Fruit fly (Drosophila melanogaster) whole organism, embryonic: ENCODE data around the gene GC.

Experiments used
- CG10209 ChIP-seq: fragments of 200-800 bp; sonication (Bioruptor generic); optimal IDR thresholded peaks from 3 replicates; lab custom pipeline; 2017; ENCODE audit warnings: missing biosample characterization, mild to moderate bottlenecking, missing genetic modification characterization, missing genetic modification reagents
- CG1024 ChIP-seq: fragments of 200-800 bp; sonication (Bioruptor generic); IDR thresholded peaks from 2 replicates; pipeline ENCODE4 v1.3.6; 2022; ENCODE audit warnings: missing biosample characterization, missing genetic modification characterization
- CG10267 ChIP-seq: fragments of 200-800 bp; sonication (Bioruptor generic); optimal IDR thresholded peaks from 2 replicates; lab custom pipeline; 2018; ENCODE audit warnings: missing biosample characterization, mild to moderate bottlenecking, missing genetic modification characterization, moderate library complexity
- CG10565 ChIP-seq: fragments of 200-800 bp; sonication (Bioruptor generic); optimal IDR thresholded peaks from 3 replicates; lab custom pipeline; 2016; ENCODE audit warnings: missing biosample characterization, mild to moderate bottlenecking, missing genetic modification characterization
- CG12391 ChIP-seq: fragments of 200-800 bp; sonication (Bioruptor generic); optimal IDR thresholded peaks from 3 replicates; lab custom pipeline; 2018; ENCODE audit warnings: missing biosample characterization, mild to moderate bottlenecking, missing genetic modification characterization, moderate library complexity
- CG13123 ChIP-seq: fragments of 200-800 bp; sonication (Bioruptor generic); optimal IDR thresholded peaks from 2 replicates; lab custom pipeline; 2016; ENCODE audit warnings: missing biosample characterization, missing genetic modification characterization
- CG13624 ChIP-seq: fragments of 200-800 bp; sonication (Bioruptor generic); optimal IDR thresholded peaks from 2 replicates; lab custom pipeline; 2016; ENCODE audit warnings: missing biosample characterization, missing genetic modification characterization
- CG13775 ChIP-seq: fragments of 200-800 bp; sonication (Bioruptor generic); optimal IDR thresholded peaks from 3 replicates; lab custom pipeline; 2017; ENCODE audit warnings: missing biosample characterization, mild to moderate bottlenecking, missing genetic modification characterization
- CG14050 ChIP-seq: fragments of 200-800 bp; sonication (Bioruptor generic); IDR thresholded peaks from 3 replicates; pipeline ENCODE4 v1.3.6; 2022; ENCODE audit warnings: missing biosample characterization, missing genetic modification characterization
- CG15269 ChIP-seq: fragments of 200-800 bp; sonication (Bioruptor generic); optimal IDR thresholded peaks from 2 replicates; lab custom pipeline; 2018; ENCODE audit warnings: missing biosample characterization, mild to moderate bottlenecking, missing genetic modification characterization, moderate library complexity
- CG15514 ChIP-seq: fragments of 200-800 bp; sonication (Bioruptor generic); optimal IDR thresholded peaks from 3 replicates; lab custom pipeline; 2017; ENCODE audit warnings: missing biosample characterization, missing genetic modification characterization, mild to moderate bottlenecking, moderate library complexity, missing genetic modification reagents
- CG2116 ChIP-seq: fragments of 200-800 bp; sonication (Bioruptor generic); optimal IDR thresholded peaks from 3 replicates; lab custom pipeline; 2018; ENCODE audit warnings: missing biosample characterization, mild to moderate bottlenecking, missing genetic modification characterization
- CG31224 ChIP-seq: fragments of 200-800 bp; sonication (Bioruptor generic); IDR thresholded peaks from 2 replicates; pipeline ENCODE4 v1.3.6; 2022; ENCODE audit warnings: missing biosample characterization, missing genetic modification characterization
- CG31388 ChIP-seq: fragments of 200-800 bp; sonication (Bioruptor generic); optimal IDR thresholded peaks from 2 replicates; lab custom pipeline; 2016; ENCODE audit warnings: missing biosample characterization, missing genetic modification characterization
- CG32532 ChIP-seq: fragments of 200-800 bp; sonication (Bioruptor generic); IDR thresholded peaks from 2 replicates; pipeline ENCODE4 v1.3.6; 2022; ENCODE audit warnings: missing biosample characterization, missing genetic modification characterization
- CG3407 ChIP-seq: fragments of 200-800 bp; sonication (Bioruptor generic); optimal IDR thresholded peaks from 2 replicates; lab custom pipeline; 2018; ENCODE audit warnings: missing biosample characterization, mild to moderate bottlenecking, missing genetic modification characterization
- CG9876 ChIP-seq: fragments of 200-800 bp; sonication (Bioruptor generic); optimal IDR thresholded peaks from 2 replicates; lab custom pipeline; 2016; ENCODE audit warnings: missing biosample characterization, missing genetic modification characterization
- Chrac-16 ChIP-seq: fragments of 200-800 bp; sonication (Bioruptor generic); optimal IDR thresholded peaks from 3 replicates; lab custom pipeline; 2016; ENCODE audit warnings: missing biosample characterization, missing genetic modification characterization
- Dbx ChIP-seq: fragments of 200-800 bp; sonication (Bioruptor generic); IDR thresholded peaks from 3 replicates; pipeline ENCODE4 v1.3.6; 2022; ENCODE audit warnings: missing biosample characterization, missing genetic modification characterization
- Fer3 ChIP-seq: fragments of 200-800 bp; sonication (Bioruptor generic); optimal IDR thresholded peaks from 2 replicates; lab custom pipeline; 2018; ENCODE audit warnings: missing biosample characterization, mild to moderate bottlenecking, missing genetic modification characterization, moderate library complexity
- Hand ChIP-seq: fragments of 200-800 bp; sonication (Bioruptor generic); optimal IDR thresholded peaks from 2 replicates; lab custom pipeline; 2017; ENCODE audit warnings: mild to moderate bottlenecking, missing biosample characterization, missing genetic modification reagents, missing genetic modification characterization
- Lim3 ChIP-seq: fragments of 200-800 bp; sonication (Bioruptor generic); IDR thresholded peaks from 2 replicates; pipeline ENCODE4 v1.3.6; 2022; ENCODE audit warnings: missing biosample characterization, missing genetic modification characterization
- Max ChIP-seq: fragments of 200-800 bp; sonication (Bioruptor generic); optimal IDR thresholded peaks from 2 replicates; lab custom pipeline; 2016; ENCODE audit warnings: missing biosample characterization, mild to moderate bottlenecking, missing genetic modification characterization
- Myb ChIP-seq: fragments of 200-800 bp; sonication (Bioruptor generic); optimal IDR thresholded peaks from 2 replicates; lab custom pipeline; 2016; ENCODE audit warnings: missing biosample characterization, missing genetic modification characterization
- Oaz ChIP-seq: fragments of 200-800 bp; sonication (Bioruptor generic); IDR thresholded peaks from 2 replicates; pipeline ENCODE4 v1.3.6; 2022; ENCODE audit warnings: missing biosample characterization, missing genetic modification characterization
- Sin3A ChIP-seq: fragments of >200 bp; optimal IDR thresholded peaks from 2 replicates; lab custom pipeline; 2018
- Stat92E ChIP-seq, 3 experiments: fragments of >200 bp in 2 of 3; fragments of 200-800 bp in 1 of 3; sonication (Bioruptor generic) in 1 of 3; optimal IDR thresholded peaks; 2 replicates each; lab custom pipeline; 2017 to 2019; ENCODE audit warnings: missing biosample characterization in 3 of 3, missing genetic modification characterization in 3 of 3, mild to moderate bottlenecking in 1 of 3, moderate library complexity in 1 of 3
- Usf ChIP-seq: fragments of 200-800 bp; sonication (Bioruptor generic); optimal IDR thresholded peaks from 2 replicates; lab custom pipeline; 2017; ENCODE audit warnings: missing genotype, missing biosample characterization, missing genetic modification characterization
- bab2 ChIP-seq: fragments of 200-800 bp; sonication (Bioruptor generic); optimal IDR thresholded peaks from 2 replicates; lab custom pipeline; 2016; ENCODE audit warnings: missing biosample characterization, missing genetic modification characterization
- bbx ChIP-seq: fragments of 200-800 bp; sonication (Bioruptor generic); IDR thresholded peaks from 2 replicates; pipeline ENCODE4 v1.3.6; 2022; ENCODE audit warnings: missing biosample characterization, missing genetic modification characterization; ENCODE audit not compliant: partially characterized antibody
- cad ChIP-seq: fragments of >200 bp; optimal IDR thresholded peaks from 2 replicates; lab custom pipeline; 2017; ENCODE audit warnings: missing biosample characterization, missing genetic modification characterization
- chm ChIP-seq: fragments of 200-800 bp; sonication (Bioruptor generic); IDR thresholded peaks from 2 replicates; pipeline ENCODE4 v1.3.6; 2022; ENCODE audit warnings: missing biosample characterization, missing genetic modification characterization
- cwo ChIP-seq: fragments of 200-800 bp; sonication (Bioruptor generic); optimal IDR thresholded peaks from 3 replicates; lab custom pipeline; 2017; ENCODE audit warnings: missing biosample characterization, missing genetic modification characterization, mild to moderate bottlenecking, moderate library complexity, missing genetic modification reagents
- da ChIP-seq: fragments of 200-800 bp; sonication (Bioruptor generic); optimal IDR thresholded peaks from 2 replicates; lab custom pipeline; 2016; ENCODE audit warnings: missing biosample characterization, missing genetic modification characterization
- danr ChIP-seq: fragments of 200-800 bp; sonication (Bioruptor generic); IDR thresholded peaks from 2 replicates; pipeline ENCODE4 v1.3.6; 2022; ENCODE audit warnings: missing biosample characterization, missing genetic modification characterization
- fd102C ChIP-seq: fragments of 200-800 bp; sonication (Bioruptor generic); optimal IDR thresholded peaks from 2 replicates; lab custom pipeline; 2018; ENCODE audit warnings: missing biosample characterization, mild to moderate bottlenecking, missing genetic modification characterization, moderate library complexity
- hb ChIP-seq: fragments of 200-800 bp; sonication (Bioruptor generic); IDR thresholded peaks from 3 replicates; pipeline ENCODE4 v1.3.6; 2022; ENCODE audit warnings: missing biosample characterization, missing genetic modification characterization; ENCODE audit not compliant: partially characterized antibody
- her ChIP-seq: fragments of 200-800 bp; sonication (Bioruptor generic); optimal IDR thresholded peaks from 2 replicates; lab custom pipeline; 2016; ENCODE audit warnings: missing biosample characterization, missing genetic modification characterization
- lilli ChIP-seq: fragments of 200-800 bp; sonication (Bioruptor generic); optimal IDR thresholded peaks from 3 replicates; lab custom pipeline; 2016; ENCODE audit warnings: missing biosample characterization, missing genetic modification characterization
- maf-S ChIP-seq: fragments of 200-800 bp; sonication (Bioruptor generic); optimal IDR thresholded peaks from 2 replicates; lab custom pipeline; 2016; ENCODE audit warnings: missing biosample characterization, missing genetic modification characterization
- nerfin-2 ChIP-seq: fragments of 200-800 bp; sonication (Bioruptor generic); IDR thresholded peaks from 2 replicates; pipeline ENCODE4 v1.3.6; 2022; ENCODE audit warnings: missing biosample characterization, missing genetic modification characterization; ENCODE audit not compliant: partially characterized antibody
- prd ChIP-seq, 3 experiments: fragments of >200 bp in 2 of 3; fragments of 200-800 bp in 1 of 3; sonication (Bioruptor generic) in 1 of 3; optimal IDR thresholded peaks in 2 of 3; IDR thresholded peaks in 1 of 3; 2 replicates in 2 of 3; 3 replicates in 1 of 3; pipeline versions ENCODE4 v1.3.6 to Lab custom; 2017 to 2022; ENCODE audit warnings: missing biosample characterization in 1 of 3, missing genetic modification characterization in 1 of 3
- psq ChIP-seq: fragments of 200-800 bp; sonication (Bioruptor generic); optimal IDR thresholded peaks from 2 replicates; lab custom pipeline; 2017; ENCODE audit warnings: missing biosample characterization, missing genetic modification characterization
- ranshi ChIP-seq: fragments of 200-800 bp; sonication (Bioruptor generic); IDR thresholded peaks from 2 replicates; pipeline ENCODE4 v1.3.6; 2022; ENCODE audit warnings: missing biosample characterization, missing genetic modification characterization
- sna ChIP-seq: fragments of 200-800 bp; sonication (Bioruptor generic); IDR thresholded peaks from 2 replicates; pipeline ENCODE4 v1.3.6; 2022; ENCODE audit warnings: missing biosample characterization, missing genetic modification characterization; ENCODE audit not compliant: partially characterized antibody
- tna ChIP-seq: fragments of 200-800 bp; sonication (Bioruptor generic); IDR thresholded peaks from 2 replicates; pipeline ENCODE4 v1.3.6; 2022; ENCODE audit warnings: missing biosample characterization, missing genetic modification characterization; ENCODE audit not compliant: partially characterized antibody
- tx ChIP-seq: fragments of 200-800 bp; sonication (Bioruptor generic); optimal IDR thresholded peaks from 2 replicates; lab custom pipeline; 2016; ENCODE audit warnings: missing biosample characterization, missing genetic modification characterization
- z ChIP-seq: fragments of 200-800 bp; sonication (Bioruptor generic); IDR thresholded peaks from 3 replicates; pipeline ENCODE4 v1.3.6; 2022; ENCODE audit warnings: missing biosample characterization, missing genetic modification characterization
- zfh2 ChIP-seq: fragments of 200-800 bp; sonication (Bioruptor generic); optimal IDR thresholded peaks from 2 replicates; lab custom pipeline; 2016; ENCODE audit warnings: missing biosample characterization, missing genetic modification characterization

GC gene

dm6 chr3L:1591692-1592371, 37.3 kb downstream of the GC start (continued):
- TF ChIP-seq Hand (GFP tag; lab: Kevin White, UChicago) = peak; percentile 74
- peak; percentile 87; the same call in 2 of the 3 replicates for TF ChIP-seq Dbx (GFP tag; lab: Robert Waterston, UW)
- TF ChIP-seq CG1024 = no peak
- TF ChIP-seq CG3407 (GFP tag; lab: Kevin White, UChicago) = peak; percentile 30
- TF ChIP-seq CG14050 (GFP tag; lab: Robert Waterston, UW) = peak; percentile 49; the same call in 2 of the 3 replicates
- peak; percentile 88 for TF ChIP-seq Fer3 (tag; lab: Kevin White, UChicago)
- TF ChIP-seq lilli (GFP tag; lab: Kevin White, UChicago) = peak; percentile 49
- no peak for TF ChIP-seq danr (GFP tag; lab: Robert Waterston, UW)
- no peak for TF ChIP-seq fd102C (GFP tag; lab: Kevin White, UChicago)
- peak; percentile 57 for TF ChIP-seq zfh2 (GFP tag; lab: Kevin White, UChicago)
- TF ChIP-seq Lim3 (GFP tag; lab: Robert Waterston, UW) = no peak
- TF ChIP-seq Max = peak; percentile 62
- no peak for TF ChIP-seq prd (optimal IDR thresholded peaks at IDR 0.05; lab: Kevin White, UChicago)
- no peak for TF ChIP-seq prd (GFP tag; IDR thresholded peaks at IDR 0.05; lab: Robert Waterston, UW)
- no peak for TF ChIP-seq nerfin-2 (GFP tag; lab: Robert Waterston, UW)
- no peak for TF ChIP-seq Myb (GFP tag; lab: Kevin White, UChicago)
- TF ChIP-seq cad (GFP tag; lab: Kevin White, UChicago) = no peak
- peak; percentile 92 for TF ChIP-seq CG15514
- TF ChIP-seq CG31224 (GFP tag; lab: Robert Waterston, UW) = peak; percentile 37; the same call in 1 of the 2 replicates
- peak; percentile 19 for TF ChIP-seq tx (GFP tag; lab: Kevin White, UChicago)
- TF ChIP-seq CG31388 (GFP tag; lab: Kevin White, UChicago) = peak; percentile 16
- no peak for TF ChIP-seq Chrac-16 (GFP tag; lab: Kevin White, UChicago)
- peak; percentile 55; the same call in 1 of the 2 replicates for TF ChIP-seq ranshi (GFP tag; lab: Robert Waterston, UW)
- peak; percentile 53 for TF ChIP-seq her (GFP tag; lab: Kevin White, UChicago)
- no peak for TF ChIP-seq Sin3A (lab: Kevin White, UChicago)
- peak; percentile 28 for TF ChIP-seq CG12391
- TF ChIP-seq hb (GFP tag; lab: Robert Waterston, UW) = no peak
- TF ChIP-seq bbx (GFP tag; lab: Robert Waterston, UW) = no peak
- TF ChIP-seq chm = peak; percentile 43; the same call in 1 of the 2 replicates
- TF ChIP-seq da = no peak
- peak; percentile 78 for TF ChIP-seq cwo (GFP tag; lab: Kevin White, UChicago)
- TF ChIP-seq Stat92E (GFP tag; optimal IDR thresholded peaks at IDR 0.05; lab: Kevin White, UChicago) = no peak
- TF ChIP-seq bab2 (GFP tag; lab: Kevin White, UChicago) = peak; percentile 63
- TF ChIP-seq CG15269 (tag; lab: Kevin White, UChicago) = peak; percentile 67
- TF ChIP-seq Oaz (GFP tag; lab: Robert Waterston, UW) = no peak
- no peak for TF ChIP-seq sna (GFP tag; lab: Robert Waterston, UW)
- TF ChIP-seq CG9876 (GFP tag; lab: Kevin White, UChicago) = peak; percentile 3
- no peak for TF ChIP-seq tna
- TF ChIP-seq CG32532 (GFP tag; lab: Robert Waterston, UW) = peak; percentile 48; the same call in 1 of the 2 replicates
- no peak for TF ChIP-seq CG10267 (tag; lab: Kevin White, UChicago)
- TF ChIP-seq Usf (GFP tag; lab: Kevin White, UChicago) = peak; percentile 14
- TF ChIP-seq CG2116 (GFP tag; lab: Kevin White, UChicago) = peak; percentile 32
- TF ChIP-seq CG10565 (GFP tag; lab: Kevin White, UChicago) = no peak
- 0 out of 3 replicates have a peak, but pooled peaks have one; percentile 34 for TF ChIP-seq z (GFP tag; lab: Robert Waterston, UW)
- peak; percentile 82 for TF ChIP-seq CG10209
- peak; percentile 17 for TF ChIP-seq CG13775 (GFP tag; lab: Kevin White, UChicago)
- peak; percentile 12 for TF ChIP-seq CG13123 (GFP tag; lab: Kevin White, UChicago)
- TF ChIP-seq psq (GFP tag; lab: Kevin White, UChicago) = peak; percentile 6
- peak; percentile 71 for TF ChIP-seq CG13624 (GFP tag; lab: Kevin White, UChicago)
- TF ChIP-seq maf-S = peak; percentile 63
